Worm (Caenorhabditis elegans) whole organism, L3 larva: Measurements from ENCODE around the gene C33H5.16.

Experiments
- ZK546.5 ChIP-seq: sonication (generic microtip); optimal IDR thresholded peaks from 2 replicates; lab custom pipeline; 2017; ENCODE audit warnings: missing biosample characterization, missing genetic modification characterization
- ama-1 ChIP-seq: fragments of 150-350 bp; optimal IDR thresholded peaks from 2 replicates; lab custom pipeline; 2018
- ceh-9 ChIP-seq: sonication (generic microtip); optimal IDR thresholded peaks from 2 replicates; lab custom pipeline; 2018; ENCODE audit warnings: missing biosample characterization, missing genetic modification characterization
- elt-2 ChIP-seq: sonication (generic microtip); optimal IDR thresholded peaks from 2 replicates; lab custom pipeline; 2016; ENCODE audit warnings: missing genetic modification reagents, mild to moderate bottlenecking, missing genetic modification characterization, missing compliant biosample characterization
- fkh-10 ChIP-seq: sonication (generic microtip); optimal IDR thresholded peaks from 2 replicates; lab custom pipeline; 2017; ENCODE audit warnings: missing biosample characterization, missing genetic modification reagents, missing genetic modification characterization
- lin-15B ChIP-seq: fragments of 150-350 bp; optimal IDR thresholded peaks from 2 replicates; lab custom pipeline; 2014; ENCODE audit warnings: missing biosample characterization, missing genetic modification characterization
- nhr-11 ChIP-seq: fragments of 150-350 bp; optimal IDR thresholded peaks from 2 replicates; lab custom pipeline; 2014; ENCODE audit warnings: missing biosample characterization, missing genetic modification characterization
- nhr-25 ChIP-seq: sonication (generic microtip); optimal IDR thresholded peaks from 2 replicates; lab custom pipeline; 2017; ENCODE audit warnings: missing biosample characterization, missing genetic modification characterization
- nhr-77 ChIP-seq: fragments of 150-350 bp; optimal IDR thresholded peaks from 2 replicates; lab custom pipeline; 2014; ENCODE audit warnings: missing biosample characterization, missing genetic modification characterization
- snpc-4 ChIP-seq: fragments of 150-350 bp; optimal IDR thresholded peaks from 2 replicates; lab custom pipeline; 2014; ENCODE audit warnings: missing biosample characterization, missing genetic modification characterization
- unc-39 ChIP-seq: sonication (generic microtip); optimal IDR thresholded peaks from 4 replicates; lab custom pipeline; 2017; ENCODE audit warnings: missing biosample characterization, missing genetic modification characterization
- unc-62 ChIP-seq: fragments of 150-350 bp; sonication (generic microtip); optimal IDR thresholded peaks from 4 replicates; lab custom pipeline; 2014; ENCODE audit warnings: missing biosample characterization, missing genetic modification reagents, missing genetic modification characterization
- ztf-11 ChIP-seq: fragments of 150-350 bp; optimal IDR thresholded peaks from 2 replicates; lab custom pipeline; 2014; ENCODE audit warnings: missing biosample characterization, missing genetic modification characterization

DNA sequence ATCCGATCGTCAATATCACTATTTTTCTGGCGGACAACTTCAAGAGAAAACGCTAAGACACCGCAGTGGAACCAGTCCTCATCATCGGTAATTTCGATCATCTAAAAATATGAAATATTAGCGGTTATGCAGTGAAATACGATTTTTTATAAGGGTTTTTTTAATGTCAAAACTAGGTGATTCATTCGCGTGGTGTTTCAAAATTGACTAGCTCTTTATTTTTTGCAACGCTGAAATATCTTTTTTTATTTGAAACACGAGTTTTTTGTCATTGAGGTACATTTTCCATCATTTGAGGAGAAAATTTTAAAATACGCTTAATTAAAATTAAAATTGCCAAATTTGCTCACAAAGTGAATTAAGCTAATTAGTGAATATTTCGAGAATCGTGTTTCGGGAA, 43.6 kb downstream of the C33H5.16 start, which contains the start of gene dsb-3:
- no peak for TF ChIP-seq lin-15B (tag; lab: Kevin White, UChicago)
- no peak for TF ChIP-seq fkh-10 (GFP tag; lab: Kevin White, UChicago)
- no peak for TF ChIP-seq ceh-9 (tag; lab: Kevin White, UChicago)
- TF ChIP-seq ZK546.5 (tag; lab: Kevin White, UChicago), result no peak
- no peak for TF ChIP-seq elt-2 (tag; lab: Kevin White, UChicago)
- no peak for TF ChIP-seq snpc-4 (tag; lab: Kevin White, UChicago)
- no peak for TF ChIP-seq unc-39
- no peak for TF ChIP-seq nhr-77 (tag; lab: Kevin White, UChicago)
- no peak for TF ChIP-seq ztf-11
- TF ChIP-seq nhr-25 (tag; lab: Kevin White, UChicago), result no peak
- no peak for TF ChIP-seq unc-62 (GFP tag; lab: Kevin White, UChicago)
- TF ChIP-seq nhr-11 (tag; lab: Kevin White, UChicago), result no peak
- no peak for TF ChIP-seq ama-1 (lab: Kevin White, UChicago)
